Worm (Caenorhabditis elegans) whole organism, L1 larva: ENCODE measurements around the gene C23H5.15.

Experiments
- ama-1 ChIP-seq: fragments of 150-350 bp; optimal IDR thresholded peaks from 2 replicates; lab custom pipeline; 2014
- ceh-82 ChIP-seq, 3 experiments: fragments of 150-350 bp in 1 of 3; sonication (generic microtip) in 2 of 3; optimal IDR thresholded peaks; 2 replicates each; lab custom pipeline; 2014 to 2017; ENCODE audit warnings: missing biosample characterization in 3 of 3, missing genetic modification characterization in 3 of 3
- lin-13 ChIP-seq: fragments of 150-350 bp; optimal IDR thresholded peaks from 2 replicates; lab custom pipeline; 2014; ENCODE audit warnings: missing biosample characterization, missing genetic modification reagents, missing genetic modification characterization
- skn-1 ChIP-seq: fragments of 150-350 bp; optimal IDR thresholded peaks from 2 replicates; lab custom pipeline; 2014; ENCODE audit warnings: missing biosample characterization, missing genetic modification characterization
- sup-37 ChIP-seq: fragments of 200-800 bp; sonication (Bioruptor generic); optimal IDR thresholded peaks from 2 replicates; lab custom pipeline; 2018; ENCODE audit warnings: mild to moderate bottlenecking, missing genetic modification characterization, missing compliant biosample characterization

DNA sequence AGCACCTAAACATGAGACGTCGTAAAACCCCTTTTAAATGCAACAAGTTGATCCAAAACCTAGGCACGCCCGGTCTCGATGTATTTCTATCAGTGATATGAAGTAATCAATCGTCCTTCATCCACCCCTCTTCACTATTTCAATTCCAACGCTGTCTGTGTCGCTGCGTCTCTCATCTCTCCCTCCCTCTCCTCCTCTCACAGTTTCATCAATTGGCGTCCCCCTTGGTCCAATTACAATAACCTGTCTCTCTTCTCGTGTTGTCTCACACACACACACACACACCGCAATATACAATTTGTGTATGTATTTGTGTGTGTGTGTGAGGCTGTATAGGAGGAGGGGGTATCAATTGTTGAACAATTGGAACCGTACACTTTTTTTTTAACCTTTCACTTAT is 19.5 kb downstream of the C23H5.15 start:
- no peak for TF ChIP-seq ama-1 (lab: Kevin White, UChicago)
- no peak for TF ChIP-seq sup-37 (GFP tag; lab: Kevin White, UChicago)
- TF ChIP-seq ceh-82 (tag; optimal IDR thresholded peaks at IDR 0.05; lab: Kevin White, UChicago), result no peak
- no peak for TF ChIP-seq skn-1 (tag; lab: Kevin White, UChicago)
- no peak for TF ChIP-seq lin-13 (GFP tag; lab: Kevin White, UChicago)
